Fruit fly (Drosophila melanogaster): ENCODE results near the gene CG9970.

Gene CG9970

DNA sequence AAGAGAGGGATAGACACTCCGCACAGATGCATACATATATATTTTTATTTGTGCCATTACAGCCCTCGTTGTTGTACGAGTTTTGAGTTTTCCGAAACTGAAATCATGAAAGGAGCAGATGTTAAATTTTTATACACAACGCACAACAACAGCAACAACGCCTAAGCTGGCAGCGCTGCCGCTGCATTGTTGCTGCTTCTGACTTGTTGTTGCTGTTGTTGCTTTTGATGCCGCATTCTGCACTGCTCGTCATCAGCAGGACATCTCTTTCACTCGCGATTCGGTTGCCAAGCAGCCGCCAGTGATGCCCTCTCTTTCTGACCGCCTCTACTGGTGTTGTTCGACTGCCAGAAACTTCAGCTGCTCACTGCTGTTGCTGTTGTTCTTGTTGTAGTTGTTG lies 34.9 kb downstream of the CG9970 start:
- TF ChIP-seq Sox15 (GFP tag; optimal IDR thresholded peaks at IDR 0.05), result no peak
- peak; percentile 21 for TF ChIP-seq svp (GFP tag)
- no peak for TF ChIP-seq achi (GFP tag; optimal IDR thresholded peaks at IDR 0.05)
- TF ChIP-seq Eip78C (GFP tag), result peak; percentile 23
- no peak for TF ChIP-seq esn (GFP tag; optimal IDR thresholded peaks at IDR 0.05)
- peak; percentile 25 for TF ChIP-seq dsx (GFP tag; optimal IDR thresholded peaks at IDR 0.05; ENCODE audit: poor library complexity, severe bottlenecking)

DNA sequence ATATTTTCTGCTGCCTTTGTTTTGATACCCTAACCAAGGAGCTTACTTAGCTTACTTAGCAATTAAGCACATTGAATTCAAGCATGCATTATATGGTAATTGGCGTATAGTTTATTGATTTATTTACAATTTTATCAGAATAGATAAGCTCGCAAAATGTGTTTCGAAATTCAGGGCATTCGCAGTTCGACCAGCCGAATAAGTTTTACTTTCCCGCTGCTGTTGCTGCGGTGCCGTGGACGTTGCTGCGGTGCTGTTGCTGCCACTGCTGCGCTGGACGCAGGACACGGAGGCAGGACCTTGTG lies 36.7 kb downstream of the CG9970 start:
- TF ChIP-seq Ets21C (GFP tag; optimal IDR thresholded peaks at IDR 0.05) (no peak), Eip75B (GFP tag; optimal IDR thresholded peaks at IDR 0.05) (peak; percentile 61), Lpt (GFP tag; optimal IDR thresholded peaks at IDR 0.05) (peak; percentile 21), CG11294 (GFP tag; IDR thresholded peaks at IDR 0.05) (peak; percentile 81), CG15336 (GFP tag; IDR thresholded peaks at IDR 0.05) (peak; percentile 75), spab (GFP tag; optimal IDR thresholded peaks at IDR 0.05) (peak; percentile 68), Hr4 (GFP tag; optimal IDR thresholded peaks at IDR 0.05) (peak; percentile 30), CG34406 (GFP tag; optimal IDR thresholded peaks at IDR 0.05) (no peak), Sox102F (GFP tag; optimal IDR thresholded peaks at IDR 0.05) (no peak), CG8319 (GFP tag; optimal IDR thresholded peaks at IDR 0.05) (peak; percentile 13), Eip93F (GFP tag; optimal IDR thresholded peaks at IDR 0.05) (no peak), CG6808 (GFP tag; optimal IDR thresholded peaks at IDR 0.05) (peak; percentile 68), CG1621 (tag; optimal IDR thresholded peaks at IDR 0.05) (peak; percentile 25), salr (GFP tag; optimal IDR thresholded peaks at IDR 0.05) (peak in 1 of 2 experiments; percentile 43), Ets96B (tag; optimal IDR thresholded peaks at IDR 0.05) (peak; percentile 80), Met (GFP tag; optimal IDR thresholded peaks at IDR 0.05) (peak; percentile 18), Eip78C (GFP tag) (peak; percentile 92), CG6854 (GFP tag; optimal IDR thresholded peaks at IDR 0.05) (no peak), CG6276 (GFP tag; optimal IDR thresholded peaks at IDR 0.05) (peak; percentile 47), CG31627 (GFP tag; optimal IDR thresholded peaks at IDR 0.05) (peak; percentile 8), dac (GFP tag; optimal IDR thresholded peaks at IDR 0.05) (no peak), fd59A (GFP tag; optimal IDR thresholded peaks at IDR 0.05) (no peak), Hr39 (GFP tag; optimal IDR thresholded peaks at IDR 0.05) (no peak), topi (GFP tag; optimal IDR thresholded peaks at IDR 0.05) (peak; percentile 65), CG11762 (GFP tag; optimal IDR thresholded peaks at IDR 0.05; ENCODE audit: insufficient read depth) (peak; percentile 22), CG7368 (GFP tag; optimal IDR thresholded peaks at IDR 0.05) (peak; percentile 52), Sox15 (GFP tag; optimal IDR thresholded peaks at IDR 0.05) (no peak), Gug (GFP tag; IDR thresholded peaks at IDR 0.05) (peak; percentile 83), CG32006 (GFP tag; optimal IDR thresholded peaks at IDR 0.05) (peak; percentile 45), fkh (GFP tag; optimal IDR thresholded peaks at IDR 0.05) (no peak), svp (GFP tag) (peak; percentile 71), CG6163 (GFP tag; IDR thresholded peaks at IDR 0.05) (peak; percentile 86), lz (GFP tag; optimal IDR thresholded peaks at IDR 0.05) (peak; percentile 48), achi (GFP tag; optimal IDR thresholded peaks at IDR 0.05) (peak; percentile 5), pdm3 (GFP tag; optimal IDR thresholded peaks at IDR 0.05) (peak; percentile 40), net (GFP tag; optimal IDR thresholded peaks at IDR 0.05) (no peak), OdsH (GFP tag; optimal IDR thresholded peaks at IDR 0.05) (no peak), cyc (GFP tag; optimal IDR thresholded peaks at IDR 0.05) (peak; percentile 66), CG4318 (GFP tag; optimal IDR thresholded peaks at IDR 0.05) (peak; percentile 28), Smox (GFP tag; optimal IDR thresholded peaks at IDR 0.05) (no peak), dsx (GFP tag; optimal IDR thresholded peaks at IDR 0.05; ENCODE audit: poor library complexity, severe bottlenecking) (peak; percentile 52), ss (GFP tag; optimal IDR thresholded peaks at IDR 0.05) (peak; percentile 76 to 77), esn (GFP tag; optimal IDR thresholded peaks at IDR 0.05) (peak; percentile 33), CG8632 (GFP tag; optimal IDR thresholded peaks at IDR 0.05) (no peak), Hr38 (GFP tag; optimal IDR thresholded peaks at IDR 0.05) (no peak), CG10631 (GFP tag; optimal IDR thresholded peaks at IDR 0.05) (peak; percentile 47), acj6 (GFP tag; optimal IDR thresholded peaks at IDR 0.05) (peak; percentile 7), CG10669 (GFP tag; optimal IDR thresholded peaks at IDR 0.05) (peak; percentile 80), CG9139 (GFP tag; optimal IDR thresholded peaks at IDR 0.05) (peak; percentile 62), fd85E (GFP tag; optimal IDR thresholded peaks at IDR 0.05) (no peak)
